Worm (Caenorhabditis elegans) whole organism, L4/young adult: ENCODE results near the gene try-12.

ENCODE experiments used
- W03F9.2 ChIP-seq: fragments of 150-350 bp; optimal IDR thresholded peaks from 2 replicates; lab custom pipeline; 2014; ENCODE audit warnings: missing biosample characterization, missing genetic modification characterization
- him-1 ChIP-seq: sonication (generic microtip); optimal IDR thresholded peaks from 2 replicates; lab custom pipeline; 2016; ENCODE audit warnings: missing genotype, missing genetic modification reagents, missing genetic modification characterization, missing compliant biosample characterization

DNA sequence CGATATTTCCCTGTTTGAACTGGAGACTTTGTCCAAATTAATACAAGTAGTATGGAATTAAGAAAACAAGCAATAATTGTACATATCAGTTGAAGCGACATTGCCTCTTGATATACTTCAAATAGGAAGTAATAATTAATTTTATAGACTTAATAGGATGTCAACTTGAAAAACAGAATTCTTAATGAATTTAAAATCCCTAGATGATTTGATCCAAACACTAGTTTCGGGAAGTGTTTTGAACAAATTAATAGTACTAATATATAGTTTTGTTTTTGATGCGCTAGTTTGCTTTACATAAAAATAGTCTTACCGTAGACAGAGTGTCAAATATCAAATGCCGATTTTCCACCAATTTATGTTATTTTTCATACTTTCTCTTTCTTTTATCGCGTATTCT, 29.3 kb downstream of the try-12 start, which contains the start of gene str-190:
- TF ChIP-seq him-1 (no peak), W03F9.2 (tag; lab: Kevin White, UChicago) (no peak)
